Worm (Caenorhabditis elegans) whole organism, young adult: ENCODE results near the gene C18B10.6.
A peak's percentile ranks its signal among the peaks of the same experiment; 100 is the strongest.

Source experiments
- B0019.2 ChIP-seq: fragments of 200-800 bp; sonication (Bioruptor generic); conservative IDR thresholded peaks from 2 replicates; pipeline ENCODE4 v1.3.6; 2022; ENCODE audit warnings: missing genetic modification reagents, missing genetic modification characterization, missing compliant biosample characterization
- D2030.7 ChIP-seq: fragments of 200-800 bp; sonication (Bioruptor generic); IDR thresholded peaks from 2 replicates; pipeline ENCODE4 v1.3.6; 2022; ENCODE audit warnings: missing genetic modification reagents, missing genetic modification characterization, missing compliant biosample characterization
- F22D6.2 ChIP-seq: sonication (generic microtip); optimal IDR thresholded peaks from 2 replicates; lab custom pipeline; 2016; ENCODE audit warnings: mild to moderate bottlenecking, missing genetic modification characterization, missing compliant biosample characterization
- T07F8.4 ChIP-seq: sonication (generic microtip); optimal IDR thresholded peaks from 2 replicates; lab custom pipeline; 2016; ENCODE audit warnings: mild to moderate bottlenecking, missing genetic modification characterization, moderate library complexity, missing compliant biosample characterization
- Y53G8AR.9 ChIP-seq: fragments of 200-800 bp; sonication (Bioruptor generic); conservative IDR thresholded peaks from 2 replicates; pipeline ENCODE4 v1.3.6; 2022; ENCODE audit warnings: missing genetic modification reagents, missing genetic modification characterization, missing compliant biosample characterization
- Y56A3A.18 ChIP-seq: fragments of 200-800 bp; sonication (Bioruptor generic); IDR thresholded peaks from 2 replicates; pipeline ENCODE4 v1.3.6; 2022; ENCODE audit warnings: missing genetic modification reagents, missing genetic modification characterization, missing compliant biosample characterization
- Y95B8A.8 ChIP-seq: fragments of 200-800 bp; sonication (Bioruptor generic); IDR thresholded peaks from 2 replicates; pipeline ENCODE4 v1.3.6; 2022; ENCODE audit warnings: missing genetic modification reagents, missing genetic modification characterization, missing compliant biosample characterization
- ZK185.1 ChIP-seq: sonication (generic microtip); optimal IDR thresholded peaks from 2 replicates; lab custom pipeline; 2016; ENCODE audit warnings: mild to moderate bottlenecking, missing genetic modification characterization, missing compliant biosample characterization; ENCODE audit not compliant: poor library complexity, severe bottlenecking
- aptf-2 ChIP-seq: fragments of 200-800 bp; sonication (Bioruptor generic); conservative IDR thresholded peaks from 2 replicates; pipeline ENCODE4 v1.3.6; 2022; ENCODE audit warnings: missing genetic modification reagents, missing genetic modification characterization, missing compliant biosample characterization
- atf-7 ChIP-seq: sonication (generic microtip); optimal IDR thresholded peaks from 2 replicates; lab custom pipeline; 2017; ENCODE audit warnings: mild to moderate bottlenecking, missing genetic modification characterization, missing compliant biosample characterization
- athp-1 ChIP-seq: sonication (generic microtip); optimal IDR thresholded peaks from 2 replicates; lab custom pipeline; 2017; ENCODE audit warnings: mild to moderate bottlenecking, missing genetic modification characterization, missing compliant biosample characterization
- attf-3 ChIP-seq: fragments of 200-800 bp; sonication (Bioruptor generic); conservative IDR thresholded peaks from 2 replicates; pipeline ENCODE4 v1.3.6; 2022; ENCODE audit warnings: missing genetic modification reagents, missing genetic modification characterization, missing compliant biosample characterization
- attf-5 ChIP-seq: fragments of 200-800 bp; sonication (Bioruptor generic); optimal IDR thresholded peaks from 2 replicates; lab custom pipeline; 2018; ENCODE audit warnings: mild to moderate bottlenecking, missing genetic modification characterization, missing compliant biosample characterization
- attf-6 ChIP-seq: fragments of 200-800 bp; sonication (Bioruptor generic); IDR thresholded peaks from 2 replicates; pipeline ENCODE4 v1.3.6; 2022; ENCODE audit warnings: missing genetic modification reagents, missing genetic modification characterization, missing compliant biosample characterization
- bed-1 ChIP-seq: fragments of 200-800 bp; sonication (Bioruptor generic); IDR thresholded peaks from 2 replicates; pipeline ENCODE4 v1.3.6; 2022; ENCODE audit warnings: missing genetic modification reagents, missing genetic modification characterization, missing compliant biosample characterization
- bed-2 ChIP-seq: fragments of 200-800 bp; sonication (Bioruptor generic); IDR thresholded peaks from 2 replicates; pipeline ENCODE4 v1.3.6; 2022; ENCODE audit warnings: missing genetic modification reagents, missing genetic modification characterization, missing compliant biosample characterization
- ceh-58 ChIP-seq: fragments of 200-800 bp; sonication (Bioruptor generic); IDR thresholded peaks from 2 replicates; pipeline ENCODE4 v1.3.6; 2022; ENCODE audit warnings: missing genetic modification characterization, missing compliant biosample characterization
- dox-1 ChIP-seq: fragments of 200-800 bp; sonication (Bioruptor generic); IDR thresholded peaks from 2 replicates; pipeline ENCODE4 v1.3.6; 2022; ENCODE audit warnings: missing genetic modification reagents, missing genetic modification characterization, missing compliant biosample characterization
- hmg-20 ChIP-seq: fragments of 200-800 bp; sonication (Bioruptor generic); IDR thresholded peaks from 2 replicates; pipeline ENCODE4 v1.3.6; 2022; ENCODE audit warnings: missing genetic modification reagents, missing genetic modification characterization, missing compliant biosample characterization
- hrde-1 ChIP-seq: sonication (generic microtip); optimal IDR thresholded peaks from 2 replicates; lab custom pipeline; 2016; ENCODE audit warnings: missing genetic modification characterization, mild to moderate bottlenecking, missing compliant biosample characterization, moderate library complexity, missing genotype, missing genetic modification reagents, borderline replicate concordance
- let-526 ChIP-seq: fragments of 200-800 bp; sonication (Bioruptor generic); IDR thresholded peaks from 2 replicates; pipeline ENCODE4 v1.3.6; 2022; ENCODE audit warnings: missing genetic modification reagents, missing genetic modification characterization, missing compliant biosample characterization
- lin-26 ChIP-seq: fragments of 200-800 bp; sonication (Bioruptor generic); IDR thresholded peaks from 2 replicates; pipeline ENCODE4 v1.3.6; 2022; ENCODE audit warnings: missing genetic modification reagents, missing genetic modification characterization, missing compliant biosample characterization
- lin-40 ChIP-seq: sonication (generic microtip); optimal IDR thresholded peaks from 2 replicates; lab custom pipeline; 2016; ENCODE audit warnings: missing genetic modification characterization, mild to moderate bottlenecking, missing compliant biosample characterization, missing genotype, missing genetic modification reagents
- lin-54 ChIP-seq: fragments of 200-800 bp; sonication (Bioruptor generic); optimal IDR thresholded peaks from 2 replicates; lab custom pipeline; 2018; ENCODE audit warnings: mild to moderate bottlenecking, missing genetic modification characterization, missing compliant biosample characterization
- lir-1 ChIP-seq: fragments of 200-800 bp; sonication (Bioruptor generic); conservative IDR thresholded peaks from 2 replicates; pipeline ENCODE4 v1.3.6; 2022; ENCODE audit warnings: missing genetic modification reagents, missing genetic modification characterization, missing compliant biosample characterization
- lsy-27 ChIP-seq: sonication (generic microtip); optimal IDR thresholded peaks from 2 replicates; lab custom pipeline; 2017; ENCODE audit warnings: missing genetic modification characterization, mild to moderate bottlenecking, missing compliant biosample characterization, antibody characterized with exemption, missing genotype, borderline replicate concordance; ENCODE audit not compliant: insufficient read depth
- madf-3 ChIP-seq: fragments of 200-800 bp; sonication (Bioruptor generic); IDR thresholded peaks from 2 replicates; pipeline ENCODE4 v1.3.6; 2022; ENCODE audit warnings: missing genetic modification reagents, missing genetic modification characterization, missing compliant biosample characterization
- madf-6 ChIP-seq: fragments of 200-800 bp; sonication (Bioruptor generic); IDR thresholded peaks from 2 replicates; pipeline ENCODE4 v1.3.6; 2022; ENCODE audit warnings: missing genetic modification reagents, missing genetic modification characterization, missing compliant biosample characterization
- madf-8 ChIP-seq: fragments of 200-800 bp; sonication (Bioruptor generic); conservative IDR thresholded peaks from 2 replicates; pipeline ENCODE4 v1.3.6; 2022; ENCODE audit warnings: missing genetic modification reagents, missing genetic modification characterization, missing compliant biosample characterization
- mxl-1 ChIP-seq: sonication (generic microtip); optimal IDR thresholded peaks from 2 replicates; lab custom pipeline; 2016; ENCODE audit warnings: missing genetic modification characterization, missing compliant biosample characterization
- pbrm-1 ChIP-seq: fragments of 200-800 bp; sonication (Bioruptor generic); IDR thresholded peaks from 2 replicates; pipeline ENCODE4 v1.3.6; 2022; ENCODE audit warnings: missing genetic modification reagents, missing genetic modification characterization, missing compliant biosample characterization
- pha-4 ChIP-seq: fragments of 150-350 bp; sonication (generic microtip); optimal IDR thresholded peaks from 2 replicates; lab custom pipeline; 2014; ENCODE audit warnings: missing biosample characterization, missing genetic modification reagents, missing genetic modification characterization
- repo-1 ChIP-seq: sonication (generic microtip); optimal IDR thresholded peaks from 2 replicates; lab custom pipeline; 2017; ENCODE audit warnings: mild to moderate bottlenecking, missing genetic modification characterization, missing compliant biosample characterization
- sea-2 ChIP-seq: fragments of 200-800 bp; sonication (Bioruptor generic); IDR thresholded peaks from 2 replicates; pipeline ENCODE4 v1.3.6; 2022; ENCODE audit warnings: missing genetic modification characterization, missing compliant biosample characterization
- sptf-2 ChIP-seq: fragments of 200-800 bp; sonication (Bioruptor generic); optimal IDR thresholded peaks from 2 replicates; lab custom pipeline; 2018; ENCODE audit warnings: mild to moderate bottlenecking, missing genetic modification characterization, missing compliant biosample characterization
- tlf-1 ChIP-seq: fragments of 200-800 bp; sonication (Bioruptor generic); optimal IDR thresholded peaks from 2 replicates; lab custom pipeline; 2018; ENCODE audit warnings: mild to moderate bottlenecking, missing genetic modification characterization, missing compliant biosample characterization
- unc-62 ChIP-seq: fragments of 150-350 bp; optimal IDR thresholded peaks from 2 replicates; lab custom pipeline; 2014; ENCODE audit warnings: missing biosample characterization, missing genetic modification reagents, missing genetic modification characterization
- xnd-1 ChIP-seq: sonication (generic microtip); optimal IDR thresholded peaks from 2 replicates; lab custom pipeline; 2016; ENCODE audit warnings: missing genotype, missing genetic modification reagents, missing genetic modification characterization, missing compliant biosample characterization
- zim-3 ChIP-seq: sonication (generic microtip); optimal IDR thresholded peaks from 2 replicates; lab custom pipeline; 2017; ENCODE audit warnings: mild to moderate bottlenecking, missing genetic modification characterization, moderate library complexity, missing compliant biosample characterization
- ztf-18 ChIP-seq: sonication (generic microtip); optimal IDR thresholded peaks from 2 replicates; lab custom pipeline; 2016; ENCODE audit warnings: missing genotype, mild to moderate bottlenecking, missing genetic modification characterization, missing compliant biosample characterization
- ztf-26 ChIP-seq: sonication (generic microtip); optimal IDR thresholded peaks from 2 replicates; lab custom pipeline; 2017; ENCODE audit warnings: missing genetic modification characterization, missing compliant biosample characterization
- ztf-28 ChIP-seq: fragments of 200-800 bp; sonication (Bioruptor generic); IDR thresholded peaks from 2 replicates; pipeline ENCODE4 v1.3.6; 2022; ENCODE audit warnings: missing genetic modification reagents, missing genetic modification characterization, missing compliant biosample characterization

The C18B10.6 gene

DNA sequence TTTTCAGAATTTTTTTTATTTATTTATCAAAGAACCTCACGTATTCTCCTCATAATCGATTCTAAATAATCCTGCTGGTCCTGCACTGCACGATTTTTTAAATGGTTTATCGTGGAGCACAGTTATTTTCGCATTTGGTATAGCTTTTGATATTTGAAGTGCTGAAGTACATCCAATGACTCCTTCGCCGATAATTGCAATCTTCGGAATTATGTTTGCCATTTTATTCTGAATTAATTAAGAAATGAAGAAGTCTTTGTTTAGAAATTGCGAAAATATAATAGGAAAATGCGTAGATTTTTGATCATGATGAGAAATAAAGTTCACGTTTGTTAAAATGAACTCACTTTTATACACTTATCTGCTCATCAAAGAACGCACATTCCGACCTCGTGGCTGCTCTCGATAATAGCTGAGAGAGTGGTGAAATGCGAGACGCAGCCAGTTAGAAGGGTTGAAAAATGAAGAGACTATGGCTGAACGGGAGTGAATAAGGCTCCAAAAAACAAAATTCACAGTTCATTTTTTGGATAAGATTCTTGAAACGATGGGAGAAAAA lies 46.0 kb downstream of the C18B10.6 start (continued):
- TF ChIP-seq atf-7 (no peak), Y95B8A.8 (GFP tag; lab: Robert Waterston, UW) (no peak), ztf-18 (tag; lab: Kevin White, UChicago) (no peak), pha-4 (tag; lab: Kevin White, UChicago) (peak; percentile 76), Y53G8AR.9 (GFP tag; lab: Robert Waterston, UW) (peak; percentile 36; the same call in 1 of the 2 replicates), Y56A3A.18 (0 out of 2 replicates have a peak, but pooled peaks have one; percentile 29), T07F8.4 (no peak), aptf-2 (GFP tag; lab: Robert Waterston, UW) (no peak), lsy-27 (no peak), repo-1 (no peak), attf-5 (peak; percentile 32), lin-26 (GFP tag; lab: Robert Waterston, UW) (no peak), D2030.7 (GFP tag; lab: Robert Waterston, UW) (no peak), ceh-58 (GFP tag; lab: Robert Waterston, UW) (no peak), madf-6 (GFP tag; lab: Robert Waterston, UW) (no peak), lin-54 (peak; percentile 9), bed-1 (GFP tag; lab: Robert Waterston, UW) (no peak), athp-1 (tag; lab: Kevin White, UChicago) (no peak), sea-2 (no peak), ztf-26 (tag; lab: Kevin White, UChicago) (no peak), sptf-2 (GFP tag; lab: Kevin White, UChicago) (no peak), lin-40 (tag; lab: Kevin White, UChicago) (peak; percentile 26), tlf-1 (GFP tag; lab: Kevin White, UChicago) (peak; percentile 13), attf-6 (GFP tag; lab: Robert Waterston, UW) (no peak), ZK185.1 (tag; lab: Kevin White, UChicago) (peak; percentile 9), ztf-28 (GFP tag; lab: Robert Waterston, UW) (no peak), unc-62 (GFP tag; lab: Kevin White, UChicago) (no peak), bed-2 (no peak), mxl-1 (tag; lab: Kevin White, UChicago) (no peak), B0019.2 (no peak), let-526 (GFP tag; lab: Robert Waterston, UW) (no peak), xnd-1 (tag; lab: Kevin White, UChicago) (no peak), pbrm-1 (GFP tag; lab: Robert Waterston, UW) (no peak), hmg-20 (GFP tag; lab: Robert Waterston, UW) (no peak), attf-3 (GFP tag; lab: Robert Waterston, UW) (no peak), madf-3 (no peak), zim-3 (tag; lab: Kevin White, UChicago) (no peak), hrde-1 (tag; lab: Kevin White, UChicago) (no peak), dox-1 (GFP tag; lab: Robert Waterston, UW) (no peak), lir-1 (GFP tag; lab: Robert Waterston, UW) (no peak), F22D6.2 (tag; lab: Kevin White, UChicago) (no peak), madf-8 (GFP tag; lab: Robert Waterston, UW) (no peak)
